Worm (Caenorhabditis elegans): ENCODE data around the gene C09G5.13.

DNA sequence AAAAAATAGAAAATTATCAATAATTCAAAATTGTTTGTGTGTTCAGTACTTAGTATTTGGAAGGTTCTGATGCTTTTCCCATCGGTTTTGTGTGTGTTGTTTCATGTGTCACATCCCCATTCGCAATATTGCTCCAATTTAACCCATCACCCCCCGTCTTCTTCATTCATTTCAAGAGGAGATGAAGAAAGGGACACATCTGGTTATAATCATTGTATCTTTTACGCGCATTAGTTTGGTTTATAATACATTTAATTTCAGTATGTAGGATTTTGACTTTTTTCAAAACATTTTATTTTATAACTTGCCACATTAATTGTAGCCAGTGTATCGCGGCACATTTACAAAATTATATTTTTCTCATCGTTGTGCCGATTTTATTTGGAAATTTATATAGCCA is 37.1 kb upstream of the C09G5.13 start:
- TF ChIP-seq attf-4 (tag; optimal IDR thresholded peaks at IDR 0.05) (no peak), T20F7.1 (GFP tag; optimal IDR thresholded peaks at IDR 0.05) (no peak), spr-3 (GFP tag; optimal IDR thresholded peaks at IDR 0.05) (no peak), daf-19 (GFP tag; conservative IDR thresholded peaks at IDR 0.05) (no peak), unc-130 (GFP tag; optimal IDR thresholded peaks at IDR 0.05) (no peak)

Measured in whole organism, L4 larva.